Worm (Caenorhabditis elegans): ENCODE measurements around the gene wrt-9.

wrt-9 gene

DNA sequence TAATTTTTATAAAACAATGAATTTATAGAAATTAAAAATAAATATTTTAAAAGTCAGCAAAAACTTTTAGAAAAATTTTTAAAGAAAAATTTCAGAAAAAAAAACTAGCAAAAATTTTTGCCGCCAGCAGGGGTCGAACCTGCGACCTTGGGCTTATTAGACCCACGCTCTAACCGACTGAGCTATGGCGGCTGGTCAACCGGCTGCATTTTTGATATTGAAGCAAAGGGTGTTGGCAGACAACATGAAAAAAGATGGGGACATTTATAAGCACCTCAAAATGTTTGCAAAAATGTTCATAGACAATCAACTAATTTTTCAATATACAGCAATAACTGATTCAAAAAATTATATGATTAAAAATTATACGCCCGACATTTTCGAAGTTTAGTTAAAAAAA lies 13.5 kb downstream of the wrt-9 start (continued):
- no peak for TF ChIP-seq ceh-20 (GFP tag; IDR thresholded peaks at IDR 0.05)
- no peak for TF ChIP-seq madf-5 (GFP tag; IDR thresholded peaks at IDR 0.05)
- peak; percentile 17; the same call in 1 of the 2 replicates for TF ChIP-seq lin-38 (GFP tag; IDR thresholded peaks at IDR 0.05)
- TF ChIP-seq Y5F2A.4 (GFP tag; optimal IDR thresholded peaks at IDR 0.05): no peak
- TF ChIP-seq tag-97 (GFP tag; IDR thresholded peaks at IDR 0.05): no peak
- no peak for TF ChIP-seq nhr-77 (tag; optimal IDR thresholded peaks at IDR 0.05)
- TF ChIP-seq duxl-1 (tag; optimal IDR thresholded peaks at IDR 0.05; ENCODE audit: poor library complexity): peak; percentile 7
- no peak for TF ChIP-seq hif-1 (tag; optimal IDR thresholded peaks at IDR 0.05)
- TF ChIP-seq daf-16 (GFP tag; optimal IDR thresholded peaks at IDR 0.05): no peak
- peak; percentile 27 for TF ChIP-seq daf-16 (tag; optimal IDR thresholded peaks at IDR 0.05)
- TF ChIP-seq lin-15B (tag; optimal IDR thresholded peaks at IDR 0.05): no peak
- no peak for TF ChIP-seq nhr-41 (GFP tag; IDR thresholded peaks at IDR 0.05)
- no peak for TF ChIP-seq unc-130 (GFP tag; optimal IDR thresholded peaks at IDR 0.05)

DNA sequence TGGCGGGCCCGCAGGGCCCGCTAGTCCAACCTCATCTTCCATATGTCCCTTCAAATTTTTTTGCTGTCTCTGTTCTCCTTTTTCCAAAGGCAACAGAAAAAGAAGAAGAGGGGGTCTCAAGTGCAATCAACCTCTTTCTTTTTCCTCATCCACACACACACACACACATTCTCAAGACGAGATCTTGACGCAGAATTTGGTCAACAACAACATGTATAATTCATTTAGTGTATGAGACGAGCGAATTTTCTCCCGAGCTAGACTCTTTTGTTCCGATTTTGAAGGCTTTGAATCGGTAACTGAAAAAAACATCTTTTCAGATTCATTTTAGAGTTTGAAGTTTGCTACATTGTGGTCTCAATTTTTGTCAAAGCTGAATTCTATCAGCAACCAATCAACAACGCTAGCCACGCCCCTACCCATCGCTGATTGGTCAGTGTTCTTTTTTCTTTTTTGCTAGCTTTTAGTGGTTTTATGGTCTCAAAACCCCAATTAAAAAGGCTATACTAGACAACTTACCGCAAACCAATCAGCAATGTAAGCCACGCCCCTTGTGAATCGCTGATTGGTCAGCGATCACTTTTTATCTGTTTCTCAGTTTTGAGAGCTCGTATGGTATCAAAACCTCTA lies 21.7 kb downstream of the wrt-9 start:
- TF ChIP-seq fkh-10 (GFP tag; optimal IDR thresholded peaks at IDR 0.05) (no peak), pha-4 (GFP tag; IDR thresholded peaks at IDR 0.05) (no peak), pha-4 (tag; optimal IDR thresholded peaks at IDR 0.05) (no peak), spr-1 (tag; optimal IDR thresholded peaks at IDR 0.05) (no peak), snpc-4 (tag; optimal IDR thresholded peaks at IDR 0.05) (no peak), ceh-44 (GFP tag; IDR thresholded peaks at IDR 0.05) (no peak), ceh-62 (tag; optimal IDR thresholded peaks at IDR 0.05) (no peak), daf-19 (GFP tag; conservative IDR thresholded peaks at IDR 0.05) (no peak), rbr-2 (tag; optimal IDR thresholded peaks at IDR 0.05) (no peak), T26A8.4 (GFP tag; IDR thresholded peaks at IDR 0.05) (no peak), php-3 (GFP tag; IDR thresholded peaks at IDR 0.05) (no peak), set-16 (GFP tag; IDR thresholded peaks at IDR 0.05) (no peak; the same call in none of the 2 replicates), Y5F2A.4 (GFP tag; optimal IDR thresholded peaks at IDR 0.05) (no peak), hlh-30 (tag; optimal IDR thresholded peaks at IDR 0.05; ENCODE audit: insufficient read depth) (no peak), nhr-237 (tag; optimal IDR thresholded peaks at IDR 0.05) (no peak), ztf-7 (tag; optimal IDR thresholded peaks at IDR 0.05) (no peak), dmd-6 (GFP tag; IDR thresholded peaks at IDR 0.05) (no peak), madf-9 (GFP tag; conservative IDR thresholded peaks at IDR 0.05) (no peak), ceh-82 (tag; optimal IDR thresholded peaks at IDR 0.05) (no peak), lin-29 (GFP tag; IDR thresholded peaks at IDR 0.05) (no peak), egl-43 (GFP tag; IDR thresholded peaks at IDR 0.05) (no peak)

ce11 chrX:1599294-1599693 lies 22.9 kb downstream of the wrt-9 start:
- peak; percentile 42 for TF ChIP-seq aha-1 (tag)
- TF ChIP-seq nhr-42 (GFP tag; IDR thresholded peaks at IDR 0.05): no peak
- TF ChIP-seq ces-1 (GFP tag; optimal IDR thresholded peaks at IDR 0.05): peak; percentile 31
- TF ChIP-seq hmg-1.1 (GFP tag; IDR thresholded peaks at IDR 0.05): 0 out of 2 replicates have a peak, but pooled peaks have one; percentile 36
- TF ChIP-seq set-16 (GFP tag; IDR thresholded peaks at IDR 0.05): peak; percentile 12; the same call in 1 of the 2 replicates
- TF ChIP-seq rbr-2 (tag; optimal IDR thresholded peaks at IDR 0.05): peak; percentile 11

- TF ChIP-seq ztf-11 (tag; optimal IDR thresholded peaks at IDR 0.05) (no peak), duxl-1 (tag; optimal IDR thresholded peaks at IDR 0.05; ENCODE audit: poor library complexity) (no peak), unc-62 (GFP tag; optimal IDR thresholded peaks at IDR 0.05 in 1 of 2) (peak in 1 of 2 experiments; percentile 52), unc-62 (tag; optimal IDR thresholded peaks at IDR 0.05) (no peak), lin-1 (GFP tag; IDR thresholded peaks at IDR 0.05) (no peak), nhr-28 (tag; optimal IDR thresholded peaks at IDR 0.05) (no peak), ceh-32 (tag; optimal IDR thresholded peaks at IDR 0.05; ENCODE audit: poor library complexity) (no peak), F44E2.7 (GFP tag; IDR thresholded peaks at IDR 0.05) (no peak), ces-1 (GFP tag; optimal IDR thresholded peaks at IDR 0.05) (peak; percentile 35), tra-1 (GFP tag; IDR thresholded peaks at IDR 0.05) (no peak), tag-97 (GFP tag; IDR thresholded peaks at IDR 0.05) (no peak), vab-7 (GFP tag; IDR thresholded peaks at IDR 0.05) (no peak), dmd-6 (GFP tag; IDR thresholded peaks at IDR 0.05) (no peak)
These were observed 25.1 kb downstream of the wrt-9 start for ce11 chrX:1601563-1601962.
